Worm (Caenorhabditis elegans) whole organism, midembryonic: ENCODE data around the gene gly-8.

ENCODE experiments used
- T22C8.4 ChIP-seq: fragments of 200-800 bp; sonication (Bioruptor generic); IDR thresholded peaks from 2 replicates; pipeline ENCODE4 v1.3.6; 2022; ENCODE audit warnings: missing genetic modification characterization, missing compliant biosample characterization
- cog-1 ChIP-seq: sonication (generic microtip); optimal IDR thresholded peaks from 2 replicates; lab custom pipeline; 2016; ENCODE audit warnings: missing genetic modification characterization, missing compliant biosample characterization
- flt-1 ChIP-seq: fragments of 200-800 bp; sonication (Bioruptor generic); IDR thresholded peaks from 2 replicates; pipeline ENCODE4 v1.3.6; 2022; ENCODE audit warnings: missing genetic modification characterization, missing compliant biosample characterization
- klf-2 ChIP-seq: fragments of 200-800 bp; sonication (Bioruptor generic); conservative IDR thresholded peaks from 2 replicates; pipeline ENCODE4 v1.3.6; 2022; ENCODE audit warnings: missing genetic modification reagents, missing genetic modification characterization, missing compliant biosample characterization
- med-1 ChIP-seq: sonication (generic microtip); optimal IDR thresholded peaks from 2 replicates; lab custom pipeline; 2017; ENCODE audit warnings: missing genetic modification characterization, mild to moderate bottlenecking, missing compliant biosample characterization, antibody characterized with exemption, missing genetic modification reagents; ENCODE audit not compliant: insufficient read depth
- ref-1 ChIP-seq: fragments of 200-800 bp; sonication (Bioruptor generic); conservative IDR thresholded peaks from 2 replicates; pipeline ENCODE4 v1.3.6; 2022; ENCODE audit warnings: missing genetic modification reagents, missing genetic modification characterization, missing compliant biosample characterization
- tab-1 ChIP-seq: fragments of 200-800 bp; sonication (Bioruptor generic); IDR thresholded peaks from 2 replicates; pipeline ENCODE4 v1.3.6; 2022; ENCODE audit warnings: missing genetic modification characterization, missing compliant biosample characterization
- ztf-23 ChIP-seq: fragments of 200-800 bp; sonication (Bioruptor generic); IDR thresholded peaks from 2 replicates; pipeline ENCODE4 v1.3.6; 2022; ENCODE audit warnings: missing genetic modification reagents, missing genetic modification characterization, missing compliant biosample characterization
- ztf-29 ChIP-seq: fragments of 200-800 bp; sonication (Bioruptor generic); IDR thresholded peaks from 2 replicates; pipeline ENCODE4 v1.3.6; 2022; ENCODE audit warnings: missing genetic modification reagents, missing genetic modification characterization, missing compliant biosample characterization

gly-8 gene

ce11 chrIII:11631111-11631510 is 6.1 kb downstream of the gly-8 start:
- TF ChIP-seq ztf-23 (GFP tag; lab: Robert Waterston, UW) (no peak), flt-1 (no peak), med-1 (GFP tag; lab: Kevin White, UChicago) (no peak), klf-2 (GFP tag; lab: Robert Waterston, UW) (no peak), tab-1 (no peak), cog-1 (tag; lab: Kevin White, UChicago) (no peak), ref-1 (GFP tag; lab: Robert Waterston, UW) (no peak), ztf-29 (no peak), T22C8.4 (GFP tag; lab: Robert Waterston, UW) (no peak)

- TF ChIP-seq T22C8.4 (GFP tag; lab: Robert Waterston, UW) = no peak
- TF ChIP-seq cog-1 (tag; lab: Kevin White, UChicago) = no peak
- TF ChIP-seq klf-2 (GFP tag; lab: Robert Waterston, UW) = no peak
- TF ChIP-seq tab-1 = no peak
- TF ChIP-seq flt-1 = no peak
- TF ChIP-seq ztf-23 (GFP tag; lab: Robert Waterston, UW) = no peak
- TF ChIP-seq ztf-29 = no peak
- TF ChIP-seq ref-1 (GFP tag; lab: Robert Waterston, UW) = no peak
- no peak for TF ChIP-seq med-1 (GFP tag; lab: Kevin White, UChicago)
Observed at ce11 chrIII:11632376-11632775, 7.3 kb downstream of the gly-8 start.

ce11 chrIII:11633444-11633843 is 8.4 kb downstream of the gly-8 start:
- no peak for TF ChIP-seq klf-2 (GFP tag; lab: Robert Waterston, UW)
- TF ChIP-seq tab-1 = no peak
- no peak for TF ChIP-seq ref-1 (GFP tag; lab: Robert Waterston, UW)
- TF ChIP-seq T22C8.4 (GFP tag; lab: Robert Waterston, UW) = no peak
- no peak for TF ChIP-seq ztf-23 (GFP tag; lab: Robert Waterston, UW)
- no peak for TF ChIP-seq flt-1
- no peak for TF ChIP-seq ztf-29

ce11 chrIII:11635000-11635399 is 10.0 kb downstream of the gly-8 start:
- TF ChIP-seq med-1 (GFP tag; lab: Kevin White, UChicago) (no peak), ztf-29 (no peak), ztf-23 (GFP tag; lab: Robert Waterston, UW) (no peak), T22C8.4 (GFP tag; lab: Robert Waterston, UW) (no peak), tab-1 (no peak), ref-1 (GFP tag; lab: Robert Waterston, UW) (no peak), cog-1 (tag; lab: Kevin White, UChicago) (no peak), flt-1 (no peak), klf-2 (GFP tag; lab: Robert Waterston, UW) (no peak)

- TF ChIP-seq ztf-23 (GFP tag; lab: Robert Waterston, UW) (no peak), med-1 (GFP tag; lab: Kevin White, UChicago) (no peak), klf-2 (GFP tag; lab: Robert Waterston, UW) (no peak), flt-1 (no peak), T22C8.4 (GFP tag; lab: Robert Waterston, UW) (no peak), ztf-29 (no peak), ref-1 (GFP tag; lab: Robert Waterston, UW) (no peak), tab-1 (no peak), cog-1 (tag; lab: Kevin White, UChicago) (no peak)
Observed at ce11 chrIII:11636740-11637139, 11.7 kb downstream of the gly-8 start, which contains the start of gene tbx-33. tbx-33 (minus strand) TSS chrIII:11636840.

ce11 chrIII:11641347-11641746 is 16.3 kb downstream of the gly-8 start:
- TF ChIP-seq med-1 (GFP tag; lab: Kevin White, UChicago) (no peak), T22C8.4 (GFP tag; lab: Robert Waterston, UW) (no peak), ztf-23 (GFP tag; lab: Robert Waterston, UW) (no peak), klf-2 (GFP tag; lab: Robert Waterston, UW) (no peak), ztf-29 (no peak), cog-1 (tag; lab: Kevin White, UChicago) (no peak), tab-1 (no peak)

- no peak for TF ChIP-seq T22C8.4 (GFP tag; lab: Robert Waterston, UW)
- TF ChIP-seq ref-1 (GFP tag; lab: Robert Waterston, UW) = no peak
- TF ChIP-seq tab-1 = no peak
- TF ChIP-seq klf-2 (GFP tag; lab: Robert Waterston, UW) = no peak
- TF ChIP-seq flt-1 = no peak
- TF ChIP-seq ztf-29 = no peak
- TF ChIP-seq med-1 (GFP tag; lab: Kevin White, UChicago) = no peak
- TF ChIP-seq cog-1 (tag; lab: Kevin White, UChicago) = no peak
- TF ChIP-seq ztf-23 (GFP tag; lab: Robert Waterston, UW) = no peak
Observed at ce11 chrIII:11650152-11650551, 25.1 kb downstream of the gly-8 start, which contains the start of gene faah-6. faah-6 (plus strand) TSS chrIII:11650452.

- TF ChIP-seq cog-1 (tag; lab: Kevin White, UChicago) = no peak
- TF ChIP-seq ref-1 (GFP tag; lab: Robert Waterston, UW) = no peak
- no peak for TF ChIP-seq T22C8.4 (GFP tag; lab: Robert Waterston, UW)
- TF ChIP-seq klf-2 (GFP tag; lab: Robert Waterston, UW) = no peak
- TF ChIP-seq ztf-23 (GFP tag; lab: Robert Waterston, UW) = no peak
- TF ChIP-seq ztf-29 = no peak
Observed at ce11 chrIII:11651430-11651829, 26.4 kb downstream of the gly-8 start.

- TF ChIP-seq med-1 (GFP tag; lab: Kevin White, UChicago) (no peak), ref-1 (GFP tag; lab: Robert Waterston, UW) (no peak), ztf-23 (GFP tag; lab: Robert Waterston, UW) (no peak), flt-1 (no peak), ztf-29 (no peak), T22C8.4 (GFP tag; lab: Robert Waterston, UW) (no peak), tab-1 (no peak), cog-1 (tag; lab: Kevin White, UChicago) (no peak), klf-2 (GFP tag; lab: Robert Waterston, UW) (no peak)
Observed at ce11 chrIII:11656389-11656788, 31.3 kb downstream of the gly-8 start.
